Fruit fly (Drosophila melanogaster): ENCODE measurements around the gene CCT6.

CCT6 gene

DNA sequence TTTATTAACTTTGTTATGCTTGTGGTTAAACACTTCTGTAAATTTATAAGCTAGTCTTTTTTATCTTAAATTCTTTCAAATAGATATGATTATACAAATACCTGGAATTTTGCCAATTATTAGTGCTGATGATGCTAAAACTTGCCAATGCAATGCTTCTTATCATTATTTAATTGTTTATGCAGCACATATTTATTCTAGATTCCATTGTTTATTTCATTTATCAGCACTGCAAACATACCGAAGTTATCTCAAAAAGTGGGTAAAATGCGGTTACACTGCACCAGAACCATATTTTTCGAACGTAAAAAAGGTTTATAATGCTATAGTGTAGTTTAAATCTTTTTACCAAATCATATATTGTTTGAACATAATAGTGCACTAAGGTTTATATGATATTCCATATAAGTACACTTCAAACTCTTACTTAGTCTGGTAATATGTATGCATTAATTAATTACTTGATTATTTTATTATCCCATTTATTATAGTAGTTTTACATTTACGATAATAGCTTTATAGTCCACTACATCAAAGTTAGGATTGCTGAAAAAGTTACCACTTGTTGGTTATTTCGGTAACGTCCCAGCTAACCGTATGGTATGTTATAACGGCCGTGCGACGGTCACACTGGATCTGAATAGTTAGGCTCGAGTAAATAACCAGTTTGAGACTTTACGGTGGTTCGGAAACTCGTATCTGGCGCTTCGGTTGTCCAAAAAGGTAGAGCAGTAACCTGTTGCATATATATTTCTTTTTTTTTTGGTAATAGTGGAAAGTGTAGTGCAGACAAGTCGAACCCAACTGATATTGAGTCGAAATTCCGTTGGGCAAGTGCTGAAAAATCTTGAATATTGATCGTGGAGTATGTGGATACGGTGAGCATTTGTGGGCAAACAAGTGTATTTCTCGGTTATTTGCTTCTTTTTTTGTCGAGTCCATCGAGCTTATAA, 42.1 kb downstream of the CCT6 start, which contains the start of gene Rhp (continued):
- peak; percentile 18 for TF ChIP-seq Max (GFP tag; optimal IDR thresholded peaks at IDR 0.05)
- peak; percentile 60 for TF ChIP-seq Sox100B (GFP tag; optimal IDR thresholded peaks at IDR 0.05)
- no peak for TF ChIP-seq pb (GFP tag; optimal IDR thresholded peaks at IDR 0.05)
- peak; percentile 11 for TF ChIP-seq BEAF-32 (GFP tag; optimal IDR thresholded peaks at IDR 0.05)
- TF ChIP-seq Xrp1 (GFP tag; IDR thresholded peaks at IDR 0.05), result peak; percentile 40; the same call in 1 of the 2 replicates
- TF ChIP-seq lola (GFP tag; optimal IDR thresholded peaks at IDR 0.05), result peak in 1 of 3 experiments; percentile 23
- TF ChIP-seq NfI (GFP tag; optimal IDR thresholded peaks at IDR 0.05), result peak; percentile 0
- TF ChIP-seq CG8359 (GFP tag; optimal IDR thresholded peaks at IDR 0.05; ENCODE audit: borderline replicate concordance), result peak; percentile 25
- no peak for TF ChIP-seq sob (GFP tag; IDR thresholded peaks at IDR 0.05)
- peak; percentile 47 for TF ChIP-seq D19A (tag; optimal IDR thresholded peaks at IDR 0.05)
- TF ChIP-seq Awh (GFP tag; IDR thresholded peaks at IDR 0.05), result peak; percentile 55
- TF ChIP-seq MBD-R2 (GFP tag; IDR thresholded peaks at IDR 0.05), result peak; percentile 7
- TF ChIP-seq nerfin-2 (GFP tag; IDR thresholded peaks at IDR 0.05; ENCODE audit: partially characterized antibody), result no peak
- no peak for TF ChIP-seq Jarid2 (GFP tag; optimal IDR thresholded peaks at IDR 0.05)
- TF ChIP-seq CG14014 (GFP tag; IDR thresholded peaks at IDR 0.05), result peak; percentile 63; the same call in 1 of the 2 replicates
- no peak for TF ChIP-seq mam (GFP tag; optimal IDR thresholded peaks at IDR 0.05)
- TF ChIP-seq odd (GFP tag; optimal IDR thresholded peaks at IDR 0.05), result peak; percentile 58
- peak; percentile 44 for TF ChIP-seq CG17385 (GFP tag; optimal IDR thresholded peaks at IDR 0.05)
- peak; percentile 55; the same call in 1 of the 2 replicates for TF ChIP-seq Bgb (GFP tag; IDR thresholded peaks at IDR 0.05; ENCODE audit: partially characterized antibody)
- TF ChIP-seq Sox102F (GFP tag; optimal IDR thresholded peaks at IDR 0.05), result peak; percentile 50
- TF ChIP-seq HLH54F (GFP tag; optimal IDR thresholded peaks at IDR 0.05), result no peak
- peak; percentile 71 for TF ChIP-seq gfzf (GFP tag; optimal IDR thresholded peaks at IDR 0.05)
- TF ChIP-seq CG4424 (GFP tag; optimal IDR thresholded peaks at IDR 0.05), result peak; percentile 5
- TF ChIP-seq onecut (GFP tag; IDR thresholded peaks at IDR 0.05), result peak; percentile 49
- TF ChIP-seq gcm (GFP tag; optimal IDR thresholded peaks at IDR 0.05), result peak; percentile 71
- TF ChIP-seq salm (tag; optimal IDR thresholded peaks at IDR 0.05), result peak; percentile 57
- TF ChIP-seq Med (GFP tag), result peak; percentile 76
- TF ChIP-seq sens (GFP tag), result peak; percentile 90
- 0 out of 3 replicates have a peak, but pooled peaks have one; percentile 9 for TF ChIP-seq CG14050 (GFP tag; IDR thresholded peaks at IDR 0.05)
- no peak for TF ChIP-seq Optix (GFP tag; IDR thresholded peaks at IDR 0.05)
- peak; percentile 23; the same call in 1 of the 3 replicates for TF ChIP-seq HLH4C (GFP tag; IDR thresholded peaks at IDR 0.05; ENCODE audit: partially characterized antibody)
- peak; percentile 45 for TF ChIP-seq CG2116 (GFP tag; optimal IDR thresholded peaks at IDR 0.05)
- peak; percentile 76 for TF ChIP-seq CG15601 (tag; optimal IDR thresholded peaks at IDR 0.05)
- TF ChIP-seq unpg (GFP tag; optimal IDR thresholded peaks at IDR 0.05), result peak; percentile 51
- peak; percentile 37 for TF ChIP-seq Hmr (GFP tag; optimal IDR thresholded peaks at IDR 0.05)
- peak; percentile 75 for TF ChIP-seq CG15696 (tag; optimal IDR thresholded peaks at IDR 0.05)
- TF ChIP-seq Pdp1 (GFP tag; optimal IDR thresholded peaks at IDR 0.05), result peak in 1 of 2 experiments; percentile 19
- TF ChIP-seq so (GFP tag; IDR thresholded peaks at IDR 0.05), result peak; percentile 38; the same call in 2 of the 3 replicates
- TF ChIP-seq CG17912 (GFP tag; optimal IDR thresholded peaks at IDR 0.05), result peak; percentile 38
- peak; percentile 58 for TF ChIP-seq sqz (GFP tag; optimal IDR thresholded peaks at IDR 0.05)
- TF ChIP-seq amos (GFP tag; IDR thresholded peaks at IDR 0.05; ENCODE audit: partially characterized antibody), result peak; percentile 54; the same call in 1 of the 2 replicates
- TF ChIP-seq CG8281 (tag; optimal IDR thresholded peaks at IDR 0.05), result peak; percentile 18
- peak; percentile 23 for TF ChIP-seq CG15514 (GFP tag; optimal IDR thresholded peaks at IDR 0.05)
- TF ChIP-seq CG34224 (GFP tag; IDR thresholded peaks at IDR 0.05; ENCODE audit: partially characterized antibody), result peak; percentile 27; the same call in 1 of the 3 replicates
- TF ChIP-seq CG1024 (GFP tag; IDR thresholded peaks at IDR 0.05), result no peak
- peak; percentile 90 for TF ChIP-seq nom (GFP tag; optimal IDR thresholded peaks at IDR 0.05)

All from whole organism, embryonic.